Worm (Caenorhabditis elegans): ENCODE data around the gene nspb-2.

DNA sequence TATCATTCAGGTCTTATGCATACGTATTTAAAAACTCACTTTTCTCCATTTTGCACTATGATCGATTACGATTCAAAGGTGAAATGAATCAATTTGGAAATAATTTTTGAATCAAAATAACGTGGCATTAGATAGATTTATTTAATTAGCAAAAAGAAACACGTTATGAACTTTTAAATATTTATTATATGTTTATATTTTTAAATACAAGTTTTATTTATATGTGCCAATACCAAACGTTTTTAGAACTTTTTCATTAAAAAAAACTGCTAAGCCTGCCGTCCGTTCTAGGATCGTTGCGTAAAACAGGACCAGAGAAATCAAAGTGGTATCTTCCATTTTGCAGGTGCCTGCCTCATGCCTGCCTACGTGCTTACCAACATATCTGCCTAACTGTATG is 5.8 kb downstream of the nspb-2 start, which contains the start of gene F38A5.6:
- TF ChIP-seq ama-1 (optimal IDR thresholded peaks at IDR 0.05) (no peak), nhr-12 (tag; optimal IDR thresholded peaks at IDR 0.05) (no peak), lsy-2 (tag; optimal IDR thresholded peaks at IDR 0.05) (no peak), ZK546.5 (tag; optimal IDR thresholded peaks at IDR 0.05) (no peak), unc-62 (GFP tag; optimal IDR thresholded peaks at IDR 0.05) (no peak), ztf-11 (tag; optimal IDR thresholded peaks at IDR 0.05) (no peak), nhr-11 (tag; optimal IDR thresholded peaks at IDR 0.05) (no peak), ceh-82 (tag; optimal IDR thresholded peaks at IDR 0.05) (no peak), snpc-4 (tag; optimal IDR thresholded peaks at IDR 0.05) (no peak), mab-5 (tag; optimal IDR thresholded peaks at IDR 0.05) (no peak), ceh-16 (tag; optimal IDR thresholded peaks at IDR 0.05) (no peak), lin-13 (GFP tag; optimal IDR thresholded peaks at IDR 0.05) (no peak), R02D3.7 (tag; optimal IDR thresholded peaks at IDR 0.05) (no peak)
